Fruit fly (Drosophila melanogaster) whole organism, embryonic: ENCODE data around the gene CG7601.
A peak's percentile ranks its signal among the peaks of the same experiment; 100 is the strongest.

Source experiments
- Abd-B ChIP-seq: fragments of 200-800 bp; sonication (Bioruptor generic); optimal IDR thresholded peaks from 2 replicates; lab custom pipeline; 2018; ENCODE audit warnings: missing biosample characterization, mild to moderate bottlenecking, missing genetic modification characterization, moderate library complexity
- Ada2b ChIP-seq: fragments of 200-800 bp; sonication (Bioruptor generic); IDR thresholded peaks from 2 replicates; pipeline ENCODE4 v1.3.6; 2022; ENCODE audit warnings: missing biosample characterization, missing genetic modification characterization
- B-H2 ChIP-seq: fragments of 200-800 bp; sonication (Bioruptor generic); optimal IDR thresholded peaks from 2 replicates; lab custom pipeline; 2018; ENCODE audit warnings: missing biosample characterization, mild to moderate bottlenecking, missing genetic modification characterization
- Bteb2 ChIP-seq: fragments of 200-800 bp; sonication (Bioruptor generic); optimal IDR thresholded peaks from 2 replicates; lab custom pipeline; 2016; ENCODE audit warnings: missing biosample characterization, missing genetic modification characterization
- CG10209 ChIP-seq: fragments of 200-800 bp; sonication (Bioruptor generic); optimal IDR thresholded peaks from 3 replicates; lab custom pipeline; 2017; ENCODE audit warnings: missing biosample characterization, mild to moderate bottlenecking, missing genetic modification characterization, missing genetic modification reagents
- CG10431 ChIP-seq: fragments of 200-800 bp; sonication (Bioruptor generic); optimal IDR thresholded peaks from 3 replicates; lab custom pipeline; 2018; ENCODE audit warnings: missing biosample characterization, mild to moderate bottlenecking, missing genetic modification characterization
- CG11093 ChIP-seq: fragments of 200-800 bp; sonication (Bioruptor generic); IDR thresholded peaks from 3 replicates; pipeline ENCODE4 v1.3.6; 2022; ENCODE audit warnings: missing biosample characterization, missing genetic modification characterization
- CG12299 ChIP-seq: fragments of 200-800 bp; sonication (Bioruptor generic); optimal IDR thresholded peaks from 2 replicates; lab custom pipeline; 2018; ENCODE audit warnings: missing biosample characterization, mild to moderate bottlenecking, missing genetic modification characterization
- CG14050 ChIP-seq: fragments of 200-800 bp; sonication (Bioruptor generic); IDR thresholded peaks from 3 replicates; pipeline ENCODE4 v1.3.6; 2022; ENCODE audit warnings: missing biosample characterization, missing genetic modification characterization
- CG14860 ChIP-seq: fragments of 200-800 bp; sonication (Bioruptor generic); IDR thresholded peaks from 3 replicates; pipeline ENCODE4 v1.3.6; 2022; ENCODE audit warnings: missing biosample characterization, missing genetic modification characterization; ENCODE audit not compliant: partially characterized antibody
- CG17568 ChIP-seq: fragments of 200-800 bp; sonication (Bioruptor generic); optimal IDR thresholded peaks from 2 replicates; lab custom pipeline; 2018; ENCODE audit warnings: missing biosample characterization, mild to moderate bottlenecking, missing genetic modification characterization, moderate library complexity
- CG1792 ChIP-seq: fragments of 200-800 bp; sonication (Bioruptor generic); optimal IDR thresholded peaks from 2 replicates; lab custom pipeline; 2016; ENCODE audit warnings: missing biosample characterization, missing genetic modification characterization
- CG18599 ChIP-seq: fragments of 200-800 bp; sonication (Bioruptor generic); optimal IDR thresholded peaks from 3 replicates; lab custom pipeline; 2017; ENCODE audit warnings: missing biosample characterization, missing genetic modification characterization, mild to moderate bottlenecking, moderate library complexity, missing genetic modification reagents
- CG2678 ChIP-seq: fragments of 200-800 bp; sonication (Bioruptor generic); optimal IDR thresholded peaks from 3 replicates; lab custom pipeline; 2019; ENCODE audit warnings: missing biosample characterization, mild to moderate bottlenecking, missing genetic modification characterization, moderate library complexity
- CG2875 ChIP-seq: fragments of 200-800 bp; sonication (Bioruptor generic); optimal IDR thresholded peaks from 2 replicates; lab custom pipeline; 2017; ENCODE audit warnings: missing biosample characterization, mild to moderate bottlenecking, missing genetic modification characterization, missing genetic modification reagents
- CG32772 ChIP-seq: fragments of 200-800 bp; sonication (Bioruptor generic); IDR thresholded peaks from 2 replicates; pipeline ENCODE4 v1.3.6; 2022; ENCODE audit warnings: missing biosample characterization, missing genetic modification characterization
- CG3407 ChIP-seq: fragments of 200-800 bp; sonication (Bioruptor generic); optimal IDR thresholded peaks from 2 replicates; lab custom pipeline; 2018; ENCODE audit warnings: missing biosample characterization, mild to moderate bottlenecking, missing genetic modification characterization
- CG3726 ChIP-seq: fragments of 200-800 bp; sonication (Bioruptor generic); IDR thresholded peaks from 3 replicates; pipeline ENCODE4, ENCODE4 v1.3.6; 2022; ENCODE audit warnings: missing biosample characterization, missing genetic modification characterization
- CG4617 ChIP-seq: fragments of 200-800 bp; sonication (Bioruptor generic); optimal IDR thresholded peaks from 3 replicates; lab custom pipeline; 2016; ENCODE audit warnings: missing biosample characterization, missing genetic modification characterization, borderline replicate concordance
- CG5245 ChIP-seq: fragments of 200-800 bp; sonication (Bioruptor generic); optimal IDR thresholded peaks from 3 replicates; lab custom pipeline; 2016; ENCODE audit warnings: missing biosample characterization, missing genetic modification characterization
- CG6654 ChIP-seq: fragments of 200-800 bp; sonication (Bioruptor generic); optimal IDR thresholded peaks from 2 replicates; lab custom pipeline; 2017; ENCODE audit warnings: missing biosample characterization, mild to moderate bottlenecking, missing genetic modification characterization
- CG7357 ChIP-seq: fragments of 200-800 bp; sonication (Bioruptor generic); IDR thresholded peaks from 3 replicates; pipeline ENCODE4 v1.3.6; 2022; ENCODE audit warnings: missing biosample characterization, missing genetic modification characterization
- CG8089 ChIP-seq: fragments of 200-800 bp; sonication (Bioruptor generic); optimal IDR thresholded peaks from 3 replicates; lab custom pipeline; 2016; ENCODE audit warnings: missing biosample characterization, missing genetic modification characterization
- Camta ChIP-seq: fragments of 200-800 bp; sonication (Bioruptor generic); optimal IDR thresholded peaks from 2 replicates; lab custom pipeline; 2016; ENCODE audit warnings: missing biosample characterization, missing genetic modification characterization
- Dref ChIP-seq: fragments of 200-800 bp; sonication (Bioruptor generic); IDR thresholded peaks from 2 replicates; pipeline ENCODE4 v1.3.6; 2022; ENCODE audit warnings: missing biosample characterization, missing genetic modification characterization
- E2f2 ChIP-seq: fragments of 200-800 bp; sonication (Bioruptor generic); IDR thresholded peaks from 2 replicates; pipeline ENCODE4 v1.3.6; 2022; ENCODE audit warnings: missing biosample characterization, missing genetic modification characterization
- Ets65A ChIP-seq: fragments of 200-800 bp; sonication (Bioruptor generic); peaks from one replicate; lab custom pipeline; 2016; ENCODE audit warnings: missing biosample characterization, missing genetic modification characterization
- HLH4C ChIP-seq: fragments of 200-800 bp; sonication (Bioruptor generic); IDR thresholded peaks from 3 replicates; pipeline ENCODE4 v1.3.6; 2022; ENCODE audit warnings: missing biosample characterization, missing genetic modification characterization; ENCODE audit not compliant: partially characterized antibody
- Hr78 ChIP-seq, 2 experiments: fragments of 200-800 bp in 1 of 2; fragments of >200 bp in 1 of 2; sonication (Bioruptor generic) in 1 of 2; optimal IDR thresholded peaks; 2 replicates each; lab custom pipeline; 2017 to 2019; ENCODE audit warnings: missing biosample characterization in 2 of 2, missing genetic modification characterization in 2 of 2, mild to moderate bottlenecking in 1 of 2, moderate library complexity in 1 of 2
- Mrtf ChIP-seq: fragments of 200-800 bp; sonication (Bioruptor generic); IDR thresholded peaks from 3 replicates; pipeline ENCODE4 v1.3.6; 2022; ENCODE audit warnings: missing biosample characterization, missing genetic modification characterization
- NFAT ChIP-seq: fragments of 200-800 bp; sonication (Bioruptor generic); IDR thresholded peaks from 2 replicates; pipeline ENCODE4 v1.3.6; 2022; ENCODE audit warnings: missing biosample characterization, missing genetic modification characterization
- Nf-YA ChIP-seq: fragments of 200-800 bp; sonication (Bioruptor generic); IDR thresholded peaks from 2 replicates; pipeline ENCODE4 v1.3.6; 2022; ENCODE audit warnings: missing biosample characterization, missing genetic modification characterization
- Nf-YC ChIP-seq: fragments of 200-800 bp; optimal IDR thresholded peaks from 3 replicates; lab custom pipeline; 2019; ENCODE audit warnings: missing biosample characterization, mild to moderate bottlenecking, missing genetic modification characterization, moderate library complexity
- crol ChIP-seq: fragments of 200-800 bp; sonication (Bioruptor generic); IDR thresholded peaks from 2 replicates; pipeline ENCODE4 v1.3.6; 2022; ENCODE audit warnings: missing biosample characterization, missing genetic modification characterization
- dm ChIP-seq: fragments of 200-800 bp; sonication (Bioruptor generic); optimal IDR thresholded peaks from 3 replicates; lab custom pipeline; 2016; ENCODE audit warnings: missing biosample characterization, missing genetic modification characterization
- ems ChIP-seq: fragments of 200-800 bp; sonication (Bioruptor generic); optimal IDR thresholded peaks from 3 replicates; lab custom pipeline; 2016; ENCODE audit warnings: missing biosample characterization, missing genetic modification characterization
- exex ChIP-seq: fragments of 200-800 bp; sonication (Bioruptor generic); optimal IDR thresholded peaks from 4 replicates; lab custom pipeline; 2018; ENCODE audit warnings: missing biosample characterization, mild to moderate bottlenecking, missing genetic modification characterization, moderate library complexity
- fru ChIP-seq: fragments of >200 bp; optimal IDR thresholded peaks from 2 replicates; lab custom pipeline; 2017
- gce ChIP-seq: fragments of 200-800 bp; sonication (Bioruptor generic); IDR thresholded peaks from 3 replicates; pipeline ENCODE4 v1.3.6; 2022; ENCODE audit warnings: missing biosample characterization, missing genetic modification characterization
- ham ChIP-seq: fragments of 200-800 bp; sonication (Bioruptor generic); IDR thresholded peaks from 2 replicates; pipeline ENCODE4 v1.3.6; 2022; ENCODE audit warnings: missing biosample characterization, missing genetic modification characterization
- klu ChIP-seq: fragments of 200-800 bp; sonication (Bioruptor generic); IDR thresholded peaks from 2 replicates; pipeline ENCODE4 v1.3.6; 2022; ENCODE audit warnings: missing biosample characterization, missing genetic modification characterization
- kni ChIP-seq: fragments of 200-800 bp; sonication (Bioruptor generic); optimal IDR thresholded peaks from 3 replicates; lab custom pipeline; 2017; ENCODE audit warnings: mild to moderate bottlenecking, missing biosample characterization, missing genetic modification reagents, missing genetic modification characterization
- lmd ChIP-seq: fragments of 200-800 bp; sonication (Bioruptor generic); IDR thresholded peaks from 2 replicates; pipeline ENCODE4 v1.3.6; 2022; ENCODE audit warnings: missing biosample characterization, missing genetic modification characterization
- nmo ChIP-seq: fragments of 200-800 bp; sonication (Bioruptor generic); optimal IDR thresholded peaks from 2 replicates; lab custom pipeline; 2018; ENCODE audit warnings: missing biosample characterization, mild to moderate bottlenecking, missing genetic modification characterization, moderate library complexity
- p53 ChIP-seq: fragments of 200-800 bp; sonication (Bioruptor generic); optimal IDR thresholded peaks from 2 replicates; lab custom pipeline; 2016; ENCODE audit warnings: missing biosample characterization, missing genetic modification characterization
- pan ChIP-seq, 4 experiments: fragments of >200 bp in 3 of 4; fragments of 200-800 bp in 1 of 4; sonication (Bioruptor generic) in 1 of 4; optimal IDR thresholded peaks in 3 of 4; IDR thresholded peaks in 1 of 4; 2 replicates each; pipeline versions ENCODE4 v1.3.6 to Lab custom; 2017 to 2022; ENCODE audit warnings: missing biosample characterization in 2 of 4, missing genetic modification characterization in 2 of 4, mixed read lengths in 1 of 4
- seq ChIP-seq: fragments of 200-800 bp; sonication (Bioruptor generic); IDR thresholded peaks from 2 replicates; pipeline ENCODE4 v1.3.6; 2022; ENCODE audit warnings: missing biosample characterization, missing genetic modification characterization
- sisA ChIP-seq: fragments of 200-800 bp; sonication (Bioruptor generic); IDR thresholded peaks from 2 replicates; pipeline ENCODE4 v1.3.6; 2022; ENCODE audit warnings: missing biosample characterization, missing genetic modification characterization
- sna ChIP-seq: fragments of 200-800 bp; sonication (Bioruptor generic); IDR thresholded peaks from 2 replicates; pipeline ENCODE4 v1.3.6; 2022; ENCODE audit warnings: missing biosample characterization, missing genetic modification characterization; ENCODE audit not compliant: partially characterized antibody
- unc-4 ChIP-seq: fragments of 200-800 bp; sonication (Bioruptor generic); IDR thresholded peaks from 2 replicates; pipeline ENCODE4 v1.3.6; 2022; ENCODE audit warnings: missing biosample characterization, missing genetic modification characterization; ENCODE audit not compliant: partially characterized antibody

CG7601 gene

DNA sequence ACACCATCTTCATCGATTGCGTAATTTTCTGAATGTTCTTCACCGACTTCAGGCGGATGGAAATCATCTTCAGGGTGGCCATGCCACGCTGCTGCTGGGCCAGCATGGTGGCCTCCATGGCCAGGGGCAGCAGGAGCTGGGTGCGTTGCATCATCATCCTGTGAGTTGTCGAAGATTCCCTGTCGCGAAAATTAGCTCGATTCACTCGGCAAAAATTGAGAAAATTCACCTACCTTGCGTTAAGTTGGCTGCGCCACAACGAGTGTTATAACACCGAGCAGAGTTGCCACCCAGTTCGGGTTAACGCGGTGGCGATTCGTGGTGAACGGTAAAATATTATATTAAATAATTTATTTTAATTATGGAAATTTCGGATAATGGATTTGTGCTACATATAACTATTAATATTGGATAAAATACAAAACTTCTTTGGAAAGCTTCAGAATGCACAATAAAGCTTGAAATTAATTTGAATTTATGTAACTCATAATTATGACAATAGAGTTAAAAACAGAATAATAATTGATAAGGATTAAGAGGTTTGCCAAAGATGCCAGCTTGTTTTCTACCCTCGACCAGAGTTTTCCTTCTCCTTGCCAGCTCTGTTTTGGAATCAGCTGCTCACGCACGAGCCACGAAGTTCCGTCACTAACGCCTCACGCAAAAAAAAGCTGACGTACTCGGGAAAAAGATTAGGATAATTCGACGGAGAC, 12.2 kb upstream of the CG7601 start, which contains the start of the genes ATPsyngamma and yata (continued):
- no peak for TF ChIP-seq Bteb2 (GFP tag; lab: Kevin White, UChicago)
- TF ChIP-seq Hr78 (GFP tag; optimal IDR thresholded peaks at IDR 0.05; lab: Kevin White, UChicago) = no peak
- no peak for TF ChIP-seq Mrtf (GFP tag; lab: Robert Waterston, UW)
- no peak for TF ChIP-seq CG32772 (GFP tag; lab: Robert Waterston, UW)
- no peak for TF ChIP-seq CG8089 (GFP tag; lab: Kevin White, UChicago)
- TF ChIP-seq CG14860 = peak; percentile 22; the same call in 1 of the 3 replicates
- TF ChIP-seq p53 = no peak
- no peak for TF ChIP-seq Nf-YA (GFP tag; lab: Robert Waterston, UW)
- TF ChIP-seq CG6654 (GFP tag; lab: Kevin White, UChicago) = no peak
- TF ChIP-seq CG3407 = no peak
- peak; percentile 49 for TF ChIP-seq Nf-YC (tag; lab: Kevin White, UChicago)
- peak; percentile 53; the same call in 1 of the 3 replicates for TF ChIP-seq HLH4C (GFP tag; lab: Robert Waterston, UW)
- TF ChIP-seq CG11093 (GFP tag; lab: Robert Waterston, UW) = no peak
- no peak for TF ChIP-seq seq (GFP tag; lab: Robert Waterston, UW)
- peak; percentile 66 for TF ChIP-seq B-H2 (GFP tag; lab: Kevin White, UChicago)
- no peak for TF ChIP-seq CG14050 (GFP tag; lab: Robert Waterston, UW)
- no peak for TF ChIP-seq CG7357 (GFP tag; lab: Robert Waterston, UW)
- peak; percentile 63 for TF ChIP-seq Abd-B (GFP tag; lab: Kevin White, UChicago)
- no peak for TF ChIP-seq gce (GFP tag; lab: Robert Waterston, UW)
- no peak for TF ChIP-seq Ada2b (GFP tag; lab: Robert Waterston, UW)
- TF ChIP-seq Dref (GFP tag; lab: Robert Waterston, UW) = no peak
- no peak for TF ChIP-seq CG10431
- 0 out of 2 replicates have a peak, but pooled peaks have one; percentile 28 for TF ChIP-seq sisA
- no peak for TF ChIP-seq dm (GFP tag; lab: Kevin White, UChicago)
- no peak for TF ChIP-seq CG1792 (GFP tag; lab: Kevin White, UChicago)
- peak; percentile 37 for TF ChIP-seq CG10209
- TF ChIP-seq kni (GFP tag; lab: Kevin White, UChicago) = no peak
- TF ChIP-seq ham (GFP tag; lab: Robert Waterston, UW) = no peak
- no peak for TF ChIP-seq NFAT
- TF ChIP-seq E2f2 (GFP tag; lab: Robert Waterston, UW) = no peak
- TF ChIP-seq crol (GFP tag; lab: Robert Waterston, UW) = no peak
- peak; percentile 25 for TF ChIP-seq CG4617
- TF ChIP-seq lmd (GFP tag; lab: Robert Waterston, UW) = peak; percentile 39; the same call in 1 of the 2 replicates
- no peak for TF ChIP-seq Camta
- peak; percentile 67 for TF ChIP-seq sna (GFP tag; lab: Robert Waterston, UW)
- peak; percentile 52 for TF ChIP-seq nmo
- no peak for TF ChIP-seq CG18599
- TF ChIP-seq pan (optimal IDR thresholded peaks at IDR 0.05; lab: Kevin White, UChicago) = no peak
- TF ChIP-seq pan (GFP tag; optimal IDR thresholded peaks at IDR 0.05 in 1 of 2, IDR thresholded peaks at IDR 0.05 in 1 of 2) = no peak
- peak; percentile 53 for TF ChIP-seq exex (tag; lab: Kevin White, UChicago)
- TF ChIP-seq CG2678 (tag; lab: Kevin White, UChicago) = no peak
- TF ChIP-seq unc-4 (GFP tag; lab: Robert Waterston, UW) = peak; percentile 75; the same call in 1 of the 2 replicates
- no peak for TF ChIP-seq CG5245 (GFP tag; lab: Kevin White, UChicago)
- TF ChIP-seq CG17568 (GFP tag; lab: Kevin White, UChicago) = no peak
- TF ChIP-seq fru (lab: Kevin White, UChicago) = no peak
- no peak for TF ChIP-seq CG12299 (tag; lab: Kevin White, UChicago)
- no peak for TF ChIP-seq klu (GFP tag; lab: Robert Waterston, UW)
- no peak for TF ChIP-seq CG3726
- peak; percentile 31 for TF ChIP-seq Ets65A
- no peak for TF ChIP-seq ems
- TF ChIP-seq CG2875 (GFP tag; lab: Kevin White, UChicago) = no peak
